Worm (Caenorhabditis elegans): ENCODE results near the gene clec-73.

Gene clec-73

ce11 chrIV:3956095-3956494, at the start of gene clec-73:
Gene clec-73, minus strand, starts transcription at chrIV:3956195.
- TF ChIP-seq T22C8.4 (GFP tag; IDR thresholded peaks at IDR 0.05) (no peak), ztf-29 (GFP tag; IDR thresholded peaks at IDR 0.05) (no peak)

ce11 chrIV:4005166-4005565, 49.2 kb upstream of the clec-73 start:
- TF ChIP-seq flt-1 (GFP tag; IDR thresholded peaks at IDR 0.05) (no peak), ref-1 (GFP tag; conservative IDR thresholded peaks at IDR 0.05) (no peak), ztf-29 (GFP tag; IDR thresholded peaks at IDR 0.05) (no peak), ztf-23 (GFP tag; IDR thresholded peaks at IDR 0.05) (no peak), med-1 (GFP tag; optimal IDR thresholded peaks at IDR 0.05; ENCODE audit: insufficient read depth) (no peak), cog-1 (tag; optimal IDR thresholded peaks at IDR 0.05) (no peak), T22C8.4 (GFP tag; IDR thresholded peaks at IDR 0.05) (no peak), tab-1 (GFP tag; IDR thresholded peaks at IDR 0.05) (no peak), klf-2 (GFP tag; conservative IDR thresholded peaks at IDR 0.05) (no peak)

- TF ChIP-seq ref-1 (GFP tag; conservative IDR thresholded peaks at IDR 0.05) (no peak), med-1 (GFP tag; optimal IDR thresholded peaks at IDR 0.05; ENCODE audit: insufficient read depth) (no peak)
These were observed 48.2 kb upstream of the clec-73 start for ce11 chrIV:4004221-4004620.

- TF ChIP-seq tab-1 (GFP tag; IDR thresholded peaks at IDR 0.05) (no peak), med-1 (GFP tag; optimal IDR thresholded peaks at IDR 0.05; ENCODE audit: insufficient read depth) (no peak), flt-1 (GFP tag; IDR thresholded peaks at IDR 0.05) (no peak), ref-1 (GFP tag; conservative IDR thresholded peaks at IDR 0.05) (no peak), T22C8.4 (GFP tag; IDR thresholded peaks at IDR 0.05) (no peak), cog-1 (tag; optimal IDR thresholded peaks at IDR 0.05) (no peak), ztf-23 (GFP tag; IDR thresholded peaks at IDR 0.05) (no peak), ztf-29 (GFP tag; IDR thresholded peaks at IDR 0.05) (no peak), klf-2 (GFP tag; conservative IDR thresholded peaks at IDR 0.05) (no peak)
These were observed 43.7 kb upstream of the clec-73 start for ce11 chrIV:3999662-4000061.

ce11 chrIV:3998517-3998916, 42.5 kb upstream of the clec-73 start, which contains the start of gene F47C12.8:
Gene F47C12.8, minus strand, starts transcription at chrIV:3998617.
- TF ChIP-seq med-1 (GFP tag; optimal IDR thresholded peaks at IDR 0.05; ENCODE audit: insufficient read depth) (no peak), T22C8.4 (GFP tag; IDR thresholded peaks at IDR 0.05) (no peak), ztf-29 (GFP tag; IDR thresholded peaks at IDR 0.05) (no peak), ref-1 (GFP tag; conservative IDR thresholded peaks at IDR 0.05) (no peak), cog-1 (tag; optimal IDR thresholded peaks at IDR 0.05) (no peak), ztf-23 (GFP tag; IDR thresholded peaks at IDR 0.05) (no peak), tab-1 (GFP tag; IDR thresholded peaks at IDR 0.05) (no peak), flt-1 (GFP tag; IDR thresholded peaks at IDR 0.05) (no peak), klf-2 (GFP tag; conservative IDR thresholded peaks at IDR 0.05) (no peak)

ce11 chrIV:3995384-3995783, 39.4 kb upstream of the clec-73 start, which contains the start of gene F47C12.7:
Gene F47C12.7, minus strand, starts transcription at chrIV:3995484.
- no peak for TF ChIP-seq med-1 (GFP tag; optimal IDR thresholded peaks at IDR 0.05; ENCODE audit: insufficient read depth)
- TF ChIP-seq ref-1 (GFP tag; conservative IDR thresholded peaks at IDR 0.05) = no peak
- no peak for TF ChIP-seq cog-1 (tag; optimal IDR thresholded peaks at IDR 0.05)
- TF ChIP-seq ztf-29 (GFP tag; IDR thresholded peaks at IDR 0.05) = no peak
- TF ChIP-seq T22C8.4 (GFP tag; IDR thresholded peaks at IDR 0.05) = no peak
- TF ChIP-seq flt-1 (GFP tag; IDR thresholded peaks at IDR 0.05) = no peak
- TF ChIP-seq klf-2 (GFP tag; conservative IDR thresholded peaks at IDR 0.05) = no peak
- TF ChIP-seq ztf-23 (GFP tag; IDR thresholded peaks at IDR 0.05) = no peak
- TF ChIP-seq tab-1 (GFP tag; IDR thresholded peaks at IDR 0.05) = no peak

ce11 chrIV:3994318-3994717, 38.3 kb upstream of the clec-73 start, which contains the start of gene F47C12.13:
Gene F47C12.13, minus strand, starts transcription at chrIV:3994418.
- TF ChIP-seq klf-2 (GFP tag; conservative IDR thresholded peaks at IDR 0.05) (no peak), med-1 (GFP tag; optimal IDR thresholded peaks at IDR 0.05; ENCODE audit: insufficient read depth) (no peak), T22C8.4 (GFP tag; IDR thresholded peaks at IDR 0.05) (no peak), ref-1 (GFP tag; conservative IDR thresholded peaks at IDR 0.05) (no peak), cog-1 (tag; optimal IDR thresholded peaks at IDR 0.05) (no peak), ztf-29 (GFP tag; IDR thresholded peaks at IDR 0.05) (no peak), ztf-23 (GFP tag; IDR thresholded peaks at IDR 0.05) (no peak), tab-1 (GFP tag; IDR thresholded peaks at IDR 0.05) (no peak), flt-1 (GFP tag; IDR thresholded peaks at IDR 0.05) (no peak)

ce11 chrIV:3993292-3993691, 37.3 kb upstream of the clec-73 start, which contains the start of gene F47C12.6:
Gene F47C12.6, minus strand, starts transcription at chrIV:3993392.
- TF ChIP-seq T22C8.4 (GFP tag; IDR thresholded peaks at IDR 0.05) = no peak
- TF ChIP-seq cog-1 (tag; optimal IDR thresholded peaks at IDR 0.05) = no peak
- TF ChIP-seq ztf-23 (GFP tag; IDR thresholded peaks at IDR 0.05) = no peak
- no peak for TF ChIP-seq klf-2 (GFP tag; conservative IDR thresholded peaks at IDR 0.05)
- TF ChIP-seq flt-1 (GFP tag; IDR thresholded peaks at IDR 0.05) = no peak
- no peak for TF ChIP-seq ztf-29 (GFP tag; IDR thresholded peaks at IDR 0.05)
- no peak for TF ChIP-seq med-1 (GFP tag; optimal IDR thresholded peaks at IDR 0.05; ENCODE audit: insufficient read depth)
- no peak for TF ChIP-seq ref-1 (GFP tag; conservative IDR thresholded peaks at IDR 0.05)
- no peak for TF ChIP-seq tab-1 (GFP tag; IDR thresholded peaks at IDR 0.05)

ce11 chrIV:3988638-3989152, 32.7 kb upstream of the clec-73 start, which contains the start of gene clec-78:
Gene clec-78, plus strand, starts transcription at chrIV:3989102.
- TF ChIP-seq ref-1 (GFP tag; conservative IDR thresholded peaks at IDR 0.05) = no peak
- TF ChIP-seq tab-1 (GFP tag; IDR thresholded peaks at IDR 0.05) = no peak
- TF ChIP-seq ztf-23 (GFP tag; IDR thresholded peaks at IDR 0.05) = no peak
- no peak for TF ChIP-seq T22C8.4 (GFP tag; IDR thresholded peaks at IDR 0.05)
- no peak for TF ChIP-seq flt-1 (GFP tag; IDR thresholded peaks at IDR 0.05)
- no peak for TF ChIP-seq klf-2 (GFP tag; conservative IDR thresholded peaks at IDR 0.05)
- TF ChIP-seq cog-1 (tag; optimal IDR thresholded peaks at IDR 0.05) = no peak
- no peak for TF ChIP-seq med-1 (GFP tag; optimal IDR thresholded peaks at IDR 0.05; ENCODE audit: insufficient read depth)
- no peak for TF ChIP-seq ztf-29 (GFP tag; IDR thresholded peaks at IDR 0.05)

- TF ChIP-seq ztf-29 (GFP tag; IDR thresholded peaks at IDR 0.05) (no peak), klf-2 (GFP tag; conservative IDR thresholded peaks at IDR 0.05) (no peak), flt-1 (GFP tag; IDR thresholded peaks at IDR 0.05) (no peak), ztf-23 (GFP tag; IDR thresholded peaks at IDR 0.05) (no peak), tab-1 (GFP tag; IDR thresholded peaks at IDR 0.05) (no peak), cog-1 (tag; optimal IDR thresholded peaks at IDR 0.05) (no peak), ref-1 (GFP tag; conservative IDR thresholded peaks at IDR 0.05) (no peak), T22C8.4 (GFP tag; IDR thresholded peaks at IDR 0.05) (no peak), med-1 (GFP tag; optimal IDR thresholded peaks at IDR 0.05; ENCODE audit: insufficient read depth) (no peak)
These were observed 32.1 kb upstream of the clec-73 start for ce11 chrIV:3988132-3988531.
